Fruit fly (Drosophila melanogaster): ENCODE measurements around the gene CG4957.

DNA sequence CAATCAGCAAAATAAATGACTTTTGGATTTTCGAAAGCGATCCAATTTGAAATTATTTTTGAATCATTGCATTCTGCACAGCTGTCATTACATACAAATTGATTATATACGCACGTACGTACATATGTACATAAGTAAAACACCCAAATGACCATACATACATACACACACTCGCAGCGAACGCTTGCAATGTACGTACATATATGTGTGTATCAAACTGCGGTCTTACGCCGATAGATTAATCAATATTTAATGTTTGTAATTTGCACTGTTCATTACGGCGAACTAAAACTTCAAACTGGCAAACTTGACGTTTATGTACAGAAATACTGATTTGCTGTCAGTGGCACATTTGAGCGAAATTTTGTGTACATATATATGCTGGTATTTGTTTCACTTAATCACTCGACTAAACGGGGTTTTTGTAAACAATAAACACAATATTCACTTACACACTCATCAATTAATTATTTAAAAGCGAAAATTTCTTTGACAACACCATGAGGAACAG, 42.4 kb upstream of the CG4957 start:
- TF ChIP-seq Dfd (GFP tag; optimal IDR thresholded peaks at IDR 0.05) (no peak), pan (optimal IDR thresholded peaks at IDR 0.05) (no peak), OdsH (GFP tag; optimal IDR thresholded peaks at IDR 0.05) (no peak), Vsx2 (GFP tag; optimal IDR thresholded peaks at IDR 0.05; ENCODE audit: partially characterized antibody) (no peak), CG9705 (GFP tag; optimal IDR thresholded peaks at IDR 0.05) (no peak), psq (GFP tag; optimal IDR thresholded peaks at IDR 0.05) (no peak), sv (GFP tag; optimal IDR thresholded peaks at IDR 0.05) (no peak), Hr83 (GFP tag; optimal IDR thresholded peaks at IDR 0.05; ENCODE audit: poor library complexity, severe bottlenecking) (no peak), ey (GFP tag; optimal IDR thresholded peaks at IDR 0.05) (no peak), dmrt93B (GFP tag; optimal IDR thresholded peaks at IDR 0.05) (no peak)

All from whole organism, wandering third instar larva.